Fruit fly (Drosophila melanogaster): ENCODE measurements around the gene CG34250.

CG34250 gene

DNA sequence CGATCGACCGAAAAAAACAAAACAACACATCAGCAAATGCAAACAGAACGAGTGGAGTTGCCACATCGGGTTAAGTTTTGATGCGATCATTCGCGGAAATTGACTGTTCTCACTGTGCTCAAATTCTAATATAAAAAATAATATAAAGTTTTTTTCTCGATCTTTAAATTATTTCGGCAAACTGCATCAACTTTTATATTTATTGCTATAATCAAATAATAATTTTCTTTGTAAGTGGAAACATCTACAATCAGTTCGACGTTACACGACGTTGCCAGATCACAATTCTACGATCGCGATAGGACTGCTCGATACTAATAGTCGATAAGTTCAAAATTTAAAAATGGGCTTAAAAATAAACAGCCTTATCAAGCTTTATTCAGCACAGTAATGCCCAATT is 47.2 kb upstream of the CG34250 start, which contains the start of gene Gorab (continued):
- peak; percentile 46 for TF ChIP-seq CG3065 (GFP tag; optimal IDR thresholded peaks at IDR 0.05)
- peak; percentile 89 for TF ChIP-seq CG32767 (GFP tag; IDR thresholded peaks at IDR 0.05)
- no peak for TF ChIP-seq sd (tag; optimal IDR thresholded peaks at IDR 0.05)
- TF ChIP-seq Bgb (GFP tag; IDR thresholded peaks at IDR 0.05; ENCODE audit: partially characterized antibody) = peak; percentile 56
- TF ChIP-seq bbx (GFP tag; IDR thresholded peaks at IDR 0.05; ENCODE audit: partially characterized antibody) = peak; percentile 56; the same call in 1 of the 2 replicates
- TF ChIP-seq ara (GFP tag; IDR thresholded peaks at IDR 0.05) = peak; percentile 93
- peak; percentile 46 for TF ChIP-seq CG4282 (GFP tag; optimal IDR thresholded peaks at IDR 0.05)
- peak; percentile 96 for TF ChIP-seq CG10366 (GFP tag; IDR thresholded peaks at IDR 0.05)
- no peak for TF ChIP-seq CG6765 (GFP tag; optimal IDR thresholded peaks at IDR 0.05)
- peak; percentile 77 for TF ChIP-seq grn (GFP tag; optimal IDR thresholded peaks at IDR 0.05)
- peak; percentile 90 for TF ChIP-seq CG16815 (GFP tag; optimal IDR thresholded peaks at IDR 0.05)
- peak; percentile 77 for TF ChIP-seq Atf-2 (GFP tag; optimal IDR thresholded peaks at IDR 0.05)
- peak; percentile 60 for TF ChIP-seq Fer1 (GFP tag; optimal IDR thresholded peaks at IDR 0.05)
- peak; percentile 92 for TF ChIP-seq klu (GFP tag; IDR thresholded peaks at IDR 0.05)
- peak; percentile 93 for TF ChIP-seq CG1602 (GFP tag; optimal IDR thresholded peaks at IDR 0.05)
- TF ChIP-seq gce (GFP tag; IDR thresholded peaks at IDR 0.05) = peak; percentile 82; the same call in 1 of the 3 replicates
- no peak for TF ChIP-seq CG7963 (GFP tag; IDR thresholded peaks at IDR 0.05; ENCODE audit: partially characterized antibody)
- TF ChIP-seq odd (GFP tag; optimal IDR thresholded peaks at IDR 0.05) = peak; percentile 39
- TF ChIP-seq Dref (GFP tag; IDR thresholded peaks at IDR 0.05) = peak; percentile 69
- TF ChIP-seq CG2875 (GFP tag; optimal IDR thresholded peaks at IDR 0.05) = peak; percentile 4
- TF ChIP-seq pho (GFP tag; optimal IDR thresholded peaks at IDR 0.05) = peak; percentile 79
- TF ChIP-seq Eip74EF (GFP tag; optimal IDR thresholded peaks at IDR 0.05) = peak in 1 of 2 experiments; percentile 16
- peak; percentile 94 for TF ChIP-seq sisA (GFP tag; IDR thresholded peaks at IDR 0.05)
- peak; percentile 11 for TF ChIP-seq Sry-β (GFP tag; optimal IDR thresholded peaks at IDR 0.05)
- peak; percentile 60 for TF ChIP-seq MTF-1 (GFP tag; optimal IDR thresholded peaks at IDR 0.05; ENCODE audit: borderline replicate concordance)
- TF ChIP-seq CG12391 (tag; optimal IDR thresholded peaks at IDR 0.05) = peak; percentile 95
- TF ChIP-seq slou (GFP tag; optimal IDR thresholded peaks at IDR 0.05) = peak; percentile 79
- peak; percentile 95 for TF ChIP-seq H2.0 (GFP tag; IDR thresholded peaks at IDR 0.05)
- TF ChIP-seq Abd-B (GFP tag; optimal IDR thresholded peaks at IDR 0.05) = peak; percentile 96
- peak; percentile 71 for TF ChIP-seq CG15073 (GFP tag; optimal IDR thresholded peaks at IDR 0.05)
- peak; percentile 74 for TF ChIP-seq CG5245 (GFP tag; optimal IDR thresholded peaks at IDR 0.05)
- no peak for TF ChIP-seq Side (GFP tag; optimal IDR thresholded peaks at IDR 0.05)
- TF ChIP-seq sr (GFP tag; IDR thresholded peaks at IDR 0.05) = peak; percentile 30; the same call in 1 of the 3 replicates
- peak; percentile 97 for TF ChIP-seq Xrp1 (GFP tag; IDR thresholded peaks at IDR 0.05)
- no peak for TF ChIP-seq hb (GFP tag; IDR thresholded peaks at IDR 0.05; ENCODE audit: partially characterized antibody)
- peak; percentile 99 for TF ChIP-seq Ets65A (GFP tag)
- TF ChIP-seq bigmax (GFP tag; optimal IDR thresholded peaks at IDR 0.05) = peak; percentile 19
- TF ChIP-seq org-1 (GFP tag; optimal IDR thresholded peaks at IDR 0.05) = peak; percentile 16
- TF ChIP-seq Neu2 (GFP tag; optimal IDR thresholded peaks at IDR 0.05; ENCODE audit: borderline replicate concordance) = no peak
- peak; percentile 93 for TF ChIP-seq wor (GFP tag; IDR thresholded peaks at IDR 0.05)
- peak; percentile 83 for TF ChIP-seq dmrt99B (tag; optimal IDR thresholded peaks at IDR 0.05)
- TF ChIP-seq vfl (GFP tag; optimal IDR thresholded peaks at IDR 0.05) = peak; percentile 25
- peak; percentile 90 for TF ChIP-seq CG12942 (GFP tag; optimal IDR thresholded peaks at IDR 0.05)
- TF ChIP-seq Myb (GFP tag; optimal IDR thresholded peaks at IDR 0.05) = peak; percentile 80
- TF ChIP-seq sens-2 (GFP tag; IDR thresholded peaks at IDR 0.05) = peak; percentile 76
- TF ChIP-seq crol (GFP tag; IDR thresholded peaks at IDR 0.05) = peak; percentile 60
- TF ChIP-seq CG10209 (GFP tag; optimal IDR thresholded peaks at IDR 0.05) = peak; percentile 86
- TF ChIP-seq disco-r (GFP tag; optimal IDR thresholded peaks at IDR 0.05) = no peak
- peak; percentile 74 for TF ChIP-seq Adf1 (GFP tag; IDR thresholded peaks at IDR 0.05)
- peak; percentile 97 for TF ChIP-seq CG9932 (GFP tag; IDR thresholded peaks at IDR 0.05)
- peak; percentile 97 for TF ChIP-seq CG4404 (GFP tag; IDR thresholded peaks at IDR 0.05)
